Fruit fly (Drosophila melanogaster): ENCODE data around the gene CG6865.

Gene CG6865

dm6 chr3L:18901411-18901810 is 38.0 kb downstream of the CG6865 start, which contains the start of the genes arx and CG6843 (continued):
- no peak for TF ChIP-seq exex (tag; optimal IDR thresholded peaks at IDR 0.05)
- TF ChIP-seq CG12236 (GFP tag; optimal IDR thresholded peaks at IDR 0.05) = no peak
- TF ChIP-seq NK7.1 (GFP tag; optimal IDR thresholded peaks at IDR 0.05) = no peak
- TF ChIP-seq CG34376 (GFP tag; optimal IDR thresholded peaks at IDR 0.05) = no peak
- TF ChIP-seq CG12744 (GFP tag; optimal IDR thresholded peaks at IDR 0.05) = no peak
- TF ChIP-seq HLH3B (GFP tag; IDR thresholded peaks at IDR 0.05) = no peak
- no peak for TF ChIP-seq pb (GFP tag; optimal IDR thresholded peaks at IDR 0.05)
- no peak for TF ChIP-seq sqz (GFP tag; optimal IDR thresholded peaks at IDR 0.05)
- TF ChIP-seq ash1 (GFP tag; optimal IDR thresholded peaks at IDR 0.05) = no peak
- peak; percentile 74 for TF ChIP-seq Med (GFP tag)
- no peak for TF ChIP-seq CG8765 (GFP tag; IDR thresholded peaks at IDR 0.05)
- TF ChIP-seq zf30C (GFP tag; optimal IDR thresholded peaks at IDR 0.05) = no peak
- no peak for TF ChIP-seq cad (GFP tag; optimal IDR thresholded peaks at IDR 0.05)
- no peak for TF ChIP-seq CG17359 (tag; optimal IDR thresholded peaks at IDR 0.05)
- TF ChIP-seq ro (GFP tag; IDR thresholded peaks at IDR 0.05) = no peak
- no peak for TF ChIP-seq E2f1 (GFP tag; IDR thresholded peaks at IDR 0.05)
- TF ChIP-seq Ptx1 (GFP tag; IDR thresholded peaks at IDR 0.05) = no peak
- TF ChIP-seq nerfin-2 (GFP tag; IDR thresholded peaks at IDR 0.05; ENCODE audit: partially characterized antibody) = peak; percentile 88
- TF ChIP-seq CG18619 (GFP tag; optimal IDR thresholded peaks at IDR 0.05) = no peak
- TF ChIP-seq CHES-1-like (GFP tag; optimal IDR thresholded peaks at IDR 0.05) = peak; percentile 40
- TF ChIP-seq sisA (GFP tag; IDR thresholded peaks at IDR 0.05) = no peak
- TF ChIP-seq HLHmδ (GFP tag; optimal IDR thresholded peaks at IDR 0.05) = no peak
- TF ChIP-seq repo (GFP tag; optimal IDR thresholded peaks at IDR 0.05) = no peak
- no peak for TF ChIP-seq Max (GFP tag; optimal IDR thresholded peaks at IDR 0.05)
- peak; percentile 70 for TF ChIP-seq E2f2 (GFP tag; IDR thresholded peaks at IDR 0.05)
- TF ChIP-seq Scr (GFP tag; IDR thresholded peaks at IDR 0.05; ENCODE audit: partially characterized antibody) = peak; percentile 92
- peak; percentile 51 for TF ChIP-seq CG15514 (GFP tag; optimal IDR thresholded peaks at IDR 0.05)
- peak; percentile 56 for TF ChIP-seq B-H2 (GFP tag; optimal IDR thresholded peaks at IDR 0.05)
- TF ChIP-seq CG4360 (GFP tag; IDR thresholded peaks at IDR 0.05) = no peak
- TF ChIP-seq zen (tag; optimal IDR thresholded peaks at IDR 0.05) = no peak
- TF ChIP-seq cg (GFP tag; optimal IDR thresholded peaks at IDR 0.05) = no peak
- no peak for TF ChIP-seq CG17802 (tag; optimal IDR thresholded peaks at IDR 0.05)
- TF ChIP-seq MESR4 (GFP tag; optimal IDR thresholded peaks at IDR 0.05) = peak; percentile 83
- TF ChIP-seq CG3065 (GFP tag; optimal IDR thresholded peaks at IDR 0.05) = no peak
- no peak for TF ChIP-seq ttk (GFP tag; IDR thresholded peaks at IDR 0.05)
- TF ChIP-seq CG31441 (GFP tag; IDR thresholded peaks at IDR 0.05) = no peak
- no peak for TF ChIP-seq ranshi (GFP tag; IDR thresholded peaks at IDR 0.05)
- TF ChIP-seq CG2889 (GFP tag; IDR thresholded peaks at IDR 0.05) = no peak
- no peak for TF ChIP-seq CG9876 (GFP tag; optimal IDR thresholded peaks at IDR 0.05)
- TF ChIP-seq CG17568 (GFP tag; optimal IDR thresholded peaks at IDR 0.05) = no peak
- TF ChIP-seq lbe (GFP tag; optimal IDR thresholded peaks at IDR 0.05) = no peak
- peak; percentile 9 for TF ChIP-seq CG7928 (GFP tag; optimal IDR thresholded peaks at IDR 0.05)
- TF ChIP-seq Lim3 (GFP tag; IDR thresholded peaks at IDR 0.05) = no peak
- no peak for TF ChIP-seq CG12299 (tag; optimal IDR thresholded peaks at IDR 0.05)
- TF ChIP-seq rib (GFP tag; IDR thresholded peaks at IDR 0.05) = no peak
- no peak for TF ChIP-seq seq (GFP tag; IDR thresholded peaks at IDR 0.05)
- no peak for TF ChIP-seq CG9215 (GFP tag; IDR thresholded peaks at IDR 0.05)
- no peak for TF ChIP-seq dpn (GFP tag; optimal IDR thresholded peaks at IDR 0.05)
- TF ChIP-seq Usf (GFP tag; optimal IDR thresholded peaks at IDR 0.05) = no peak
- TF ChIP-seq CG13424 (tag; optimal IDR thresholded peaks at IDR 0.05) = no peak
- no peak for TF ChIP-seq danr (GFP tag; IDR thresholded peaks at IDR 0.05)
- no peak for TF ChIP-seq scrt (GFP tag; optimal IDR thresholded peaks at IDR 0.05)
- no peak for TF ChIP-seq CG10321 (GFP tag; IDR thresholded peaks at IDR 0.05)
